Worm (Caenorhabditis elegans) whole organism, late embryonic: Measurements from ENCODE around the gene srh-258.

Experiments used
- F13H6.1 ChIP-seq: sonication (generic microtip); optimal IDR thresholded peaks from 2 replicates; lab custom pipeline; 2016; ENCODE audit warnings: missing genetic modification characterization, missing compliant biosample characterization
- K02D7.2 ChIP-seq: sonication (generic microtip); optimal IDR thresholded peaks from 2 replicates; lab custom pipeline; 2017; ENCODE audit warnings: mild to moderate bottlenecking, missing genetic modification characterization, missing compliant biosample characterization
- K09A11.1 ChIP-seq: sonication (generic microtip); optimal IDR thresholded peaks from 2 replicates; lab custom pipeline; 2017; ENCODE audit warnings: antibody characterized with exemption, mild to moderate bottlenecking, missing genetic modification characterization, missing compliant biosample characterization; ENCODE audit not compliant: insufficient read depth
- Y22D7AL.16 ChIP-seq: sonication (generic microtip); optimal IDR thresholded peaks from 2 replicates; lab custom pipeline; 2016; ENCODE audit warnings: missing genetic modification characterization, missing compliant biosample characterization
- ama-1 ChIP-seq: fragments of 150-350 bp; optimal IDR thresholded peaks from 2 replicates; lab custom pipeline; 2014
- ceh-14 ChIP-seq: sonication (generic microtip); optimal IDR thresholded peaks from 2 replicates; lab custom pipeline; 2016; ENCODE audit warnings: missing genotype, missing genetic modification characterization, missing compliant biosample characterization
- ceh-19 ChIP-seq: fragments of 200-800 bp; sonication (Bioruptor generic); optimal IDR thresholded peaks from 2 replicates; lab custom pipeline; 2018; ENCODE audit warnings: mild to moderate bottlenecking, missing genetic modification characterization, missing compliant biosample characterization
- ceh-2 ChIP-seq: sonication (generic microtip); optimal IDR thresholded peaks from 2 replicates; lab custom pipeline; 2016; ENCODE audit warnings: missing genotype, missing genetic modification characterization, missing compliant biosample characterization
- ceh-22 ChIP-seq: sonication (generic microtip); optimal IDR thresholded peaks from 2 replicates; lab custom pipeline; 2017; ENCODE audit warnings: missing biosample characterization, missing genetic modification characterization
- ceh-24 ChIP-seq: sonication (generic microtip); optimal IDR thresholded peaks from 2 replicates; lab custom pipeline; 2016; ENCODE audit warnings: mild to moderate bottlenecking, missing genetic modification characterization, missing compliant biosample characterization
- ceh-30 ChIP-seq: fragments of 150-350 bp; optimal IDR thresholded peaks from 2 replicates; lab custom pipeline; 2014; ENCODE audit warnings: missing biosample characterization, missing genetic modification characterization
- ceh-31 ChIP-seq: sonication (generic microtip); optimal IDR thresholded peaks from 2 replicates; lab custom pipeline; 2016; ENCODE audit warnings: missing genetic modification characterization, missing compliant biosample characterization
- ceh-45 ChIP-seq: fragments of 200-800 bp; sonication (Bioruptor generic); IDR thresholded peaks from 2 replicates; pipeline ENCODE4 v1.3.6; 2022; ENCODE audit warnings: missing genetic modification reagents, missing genetic modification characterization, missing compliant biosample characterization
- ceh-48 ChIP-seq: sonication (generic microtip); optimal IDR thresholded peaks from 2 replicates; lab custom pipeline; 2016; ENCODE audit warnings: missing genetic modification characterization, inconsistent platforms, missing compliant biosample characterization
- ceh-6 ChIP-seq: fragments of 200-800 bp; sonication (Bioruptor generic); optimal IDR thresholded peaks from 2 replicates; lab custom pipeline; 2018; ENCODE audit warnings: mild to moderate bottlenecking, missing genetic modification characterization, missing compliant biosample characterization
- che-1 ChIP-seq: sonication (generic microtip); optimal IDR thresholded peaks from 2 replicates; lab custom pipeline; 2016; ENCODE audit warnings: mild to moderate bottlenecking, missing genetic modification characterization, missing compliant biosample characterization
- dmd-4 ChIP-seq: sonication (generic microtip); optimal IDR thresholded peaks from 2 replicates; lab custom pipeline; 2016; ENCODE audit warnings: borderline replicate concordance, missing genetic modification characterization, missing compliant biosample characterization
- dve-1 ChIP-seq: sonication (generic microtip); optimal IDR thresholded peaks from 2 replicates; lab custom pipeline; 2017; ENCODE audit warnings: antibody characterized with exemption, mild to moderate bottlenecking, missing genetic modification characterization, missing compliant biosample characterization
- elt-2 ChIP-seq: sonication (generic microtip); optimal IDR thresholded peaks from 2 replicates; lab custom pipeline; 2016; ENCODE audit warnings: missing genetic modification reagents, missing genetic modification characterization, missing compliant biosample characterization
- elt-4 ChIP-seq: sonication (generic microtip); optimal IDR thresholded peaks from 2 replicates; lab custom pipeline; 2016; ENCODE audit warnings: missing genetic modification characterization, missing compliant biosample characterization
- ets-4 ChIP-seq: sonication (generic microtip); optimal IDR thresholded peaks from 2 replicates; lab custom pipeline; 2016; ENCODE audit warnings: missing genetic modification characterization, missing compliant biosample characterization
- eyg-1 ChIP-seq: sonication (generic microtip); optimal IDR thresholded peaks from 2 replicates; lab custom pipeline; 2016; ENCODE audit warnings: missing genotype, missing genetic modification characterization, missing compliant biosample characterization
- fax-1 ChIP-seq: sonication (generic microtip); optimal IDR thresholded peaks from 2 replicates; lab custom pipeline; 2016; ENCODE audit warnings: missing genotype, missing genetic modification characterization, missing compliant biosample characterization
- fkh-10 ChIP-seq: fragments of 150-350 bp; optimal IDR thresholded peaks from 2 replicates; lab custom pipeline; 2014; ENCODE audit warnings: missing biosample characterization, missing genetic modification reagents, missing genetic modification characterization
- gmeb-2 ChIP-seq: sonication (generic microtip); optimal IDR thresholded peaks from 2 replicates; lab custom pipeline; 2016; ENCODE audit warnings: missing genetic modification characterization, inconsistent platforms, missing compliant biosample characterization
- hlh-13 ChIP-seq: fragments of 200-800 bp; sonication (Bioruptor generic); optimal IDR thresholded peaks from 2 replicates; lab custom pipeline; 2018; ENCODE audit warnings: mild to moderate bottlenecking, missing genetic modification characterization, missing compliant biosample characterization
- hlh-8 ChIP-seq: sonication (generic microtip); optimal IDR thresholded peaks from 2 replicates; lab custom pipeline; 2016; ENCODE audit warnings: missing genotype, missing genetic modification characterization, missing compliant biosample characterization
- lim-6 ChIP-seq: sonication (generic microtip); optimal IDR thresholded peaks from 2 replicates; lab custom pipeline; 2016; ENCODE audit warnings: missing genetic modification characterization, missing compliant biosample characterization
- lin-11 ChIP-seq: fragments of 200-800 bp; sonication (Bioruptor generic); optimal IDR thresholded peaks from 2 replicates; lab custom pipeline; 2018; ENCODE audit warnings: mild to moderate bottlenecking, missing genetic modification characterization, missing compliant biosample characterization
- nhr-11 ChIP-seq: fragments of 150-350 bp; optimal IDR thresholded peaks from 2 replicates; lab custom pipeline; 2014; ENCODE audit warnings: missing biosample characterization, missing genetic modification characterization
- nhr-232 ChIP-seq: sonication (generic microtip); optimal IDR thresholded peaks from 2 replicates; lab custom pipeline; 2016; ENCODE audit warnings: missing genetic modification characterization, missing compliant biosample characterization
- odd-2 ChIP-seq: sonication (generic microtip); optimal IDR thresholded peaks from 2 replicates; lab custom pipeline; 2017; ENCODE audit warnings: antibody characterized with exemption, mild to moderate bottlenecking, missing genetic modification characterization, missing compliant biosample characterization
- pag-3 ChIP-seq: sonication (generic microtip); optimal IDR thresholded peaks from 2 replicates; lab custom pipeline; 2016; ENCODE audit warnings: missing compliant biosample characterization, missing genetic modification characterization, borderline replicate concordance
- pax-1 ChIP-seq: fragments of 150-350 bp; optimal IDR thresholded peaks from 2 replicates; lab custom pipeline; 2014; ENCODE audit warnings: missing biosample characterization, missing genetic modification characterization
- pha-2 ChIP-seq: sonication (generic microtip); optimal IDR thresholded peaks from 2 replicates; lab custom pipeline; 2017; ENCODE audit warnings: mild to moderate bottlenecking, missing genetic modification characterization, missing compliant biosample characterization
- pha-4 ChIP-seq: fragments of 150-350 bp; optimal IDR thresholded peaks from 2 replicates; lab custom pipeline; 2018; ENCODE audit warnings: missing biosample characterization, missing genetic modification reagents, missing genetic modification characterization
- pqm-1 ChIP-seq: sonication (generic microtip); optimal IDR thresholded peaks from 2 replicates; lab custom pipeline; 2016; ENCODE audit warnings: missing genetic modification characterization, missing compliant biosample characterization
- ref-2 ChIP-seq: sonication (generic microtip); optimal IDR thresholded peaks from 2 replicates; lab custom pipeline; 2016; ENCODE audit warnings: missing genetic modification characterization, missing compliant biosample characterization
- rnt-1 ChIP-seq: sonication (generic microtip); optimal IDR thresholded peaks from 2 replicates; lab custom pipeline; 2016; ENCODE audit warnings: missing genetic modification characterization, missing compliant biosample characterization
- sdc-2 ChIP-seq: sonication (generic microtip); optimal IDR thresholded peaks from 2 replicates; lab custom pipeline; 2016; ENCODE audit warnings: missing genotype, missing genetic modification characterization, missing compliant biosample characterization
- sox-4 ChIP-seq: sonication (generic microtip); optimal IDR thresholded peaks from 2 replicates; lab custom pipeline; 2017; ENCODE audit warnings: mild to moderate bottlenecking, missing genetic modification characterization, inconsistent platforms, missing compliant biosample characterization
- ttx-3 ChIP-seq: sonication (generic microtip); optimal IDR thresholded peaks from 2 replicates; lab custom pipeline; 2016; ENCODE audit warnings: missing genetic modification reagents, missing genetic modification characterization, missing compliant biosample characterization
- unc-3 ChIP-seq, 2 experiments: fragments of 200-800 bp in 1 of 2; sonication (Bioruptor generic) in 1 of 2; sonication (generic microtip) in 1 of 2; conservative IDR thresholded peaks in 1 of 2; optimal IDR thresholded peaks in 1 of 2; 2 replicates each; pipeline versions ENCODE4 v1.3.6 to Lab custom; 2016 to 2022; ENCODE audit warnings: missing compliant biosample characterization in 2 of 2, missing genetic modification characterization in 2 of 2, missing genetic modification reagents in 1 of 2
- unc-55 ChIP-seq: sonication (generic microtip); optimal IDR thresholded peaks from 2 replicates; lab custom pipeline; 2017; ENCODE audit warnings: missing biosample characterization, missing genetic modification reagents, missing genetic modification characterization
- ztf-16 ChIP-seq: sonication (generic microtip); optimal IDR thresholded peaks from 2 replicates; lab custom pipeline; 2017; ENCODE audit warnings: missing genetic modification characterization, missing compliant biosample characterization

Gene srh-258

DNA sequence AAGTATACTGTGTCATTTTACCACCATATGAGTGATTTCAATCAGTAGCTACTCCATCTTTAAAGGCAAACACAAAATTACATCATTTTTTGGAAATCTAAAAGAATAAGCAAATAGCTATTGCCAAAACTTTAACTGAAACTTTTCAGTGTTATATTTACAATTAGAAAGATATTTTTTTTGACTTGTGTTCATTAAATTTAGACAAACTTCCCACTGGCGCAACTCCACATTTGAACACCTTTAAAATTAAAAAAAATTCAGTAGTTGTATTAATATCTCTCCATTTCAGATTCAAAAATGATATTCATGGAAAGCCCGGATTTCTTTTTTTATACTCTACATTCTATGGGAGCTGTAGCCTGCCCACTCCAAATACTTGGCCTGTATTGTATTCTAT, 8.9 kb downstream of the srh-258 start, which contains the start of gene srh-264:
Gene srh-264 (plus strand): TSS at position 301 of the 400 bp plus-strand sequence.
- TF ChIP-seq K09A11.1 (tag; lab: Kevin White, UChicago) (no peak), rnt-1 (tag; lab: Kevin White, UChicago) (no peak), elt-4 (no peak), ceh-19 (GFP tag; lab: Kevin White, UChicago) (no peak), ttx-3 (tag; lab: Kevin White, UChicago) (no peak), lin-11 (tag; lab: Kevin White, UChicago) (no peak), ets-4 (tag; lab: Kevin White, UChicago) (no peak), F13H6.1 (tag; lab: Kevin White, UChicago) (no peak), ceh-48 (tag; lab: Kevin White, UChicago) (no peak), pqm-1 (tag; lab: Kevin White, UChicago) (no peak), pag-3 (tag; lab: Kevin White, UChicago) (no peak), K02D7.2 (tag; lab: Kevin White, UChicago) (no peak), ceh-14 (tag; lab: Kevin White, UChicago) (no peak), gmeb-2 (tag; lab: Kevin White, UChicago) (no peak), fkh-10 (GFP tag; lab: Kevin White, UChicago) (no peak), che-1 (no peak), ceh-30 (tag; lab: Kevin White, UChicago) (no peak), elt-2 (tag; lab: Kevin White, UChicago) (no peak), pax-1 (tag; lab: Kevin White, UChicago) (no peak)
- TF ChIP-seq, all 69 proteins: peak for 0

DNA sequence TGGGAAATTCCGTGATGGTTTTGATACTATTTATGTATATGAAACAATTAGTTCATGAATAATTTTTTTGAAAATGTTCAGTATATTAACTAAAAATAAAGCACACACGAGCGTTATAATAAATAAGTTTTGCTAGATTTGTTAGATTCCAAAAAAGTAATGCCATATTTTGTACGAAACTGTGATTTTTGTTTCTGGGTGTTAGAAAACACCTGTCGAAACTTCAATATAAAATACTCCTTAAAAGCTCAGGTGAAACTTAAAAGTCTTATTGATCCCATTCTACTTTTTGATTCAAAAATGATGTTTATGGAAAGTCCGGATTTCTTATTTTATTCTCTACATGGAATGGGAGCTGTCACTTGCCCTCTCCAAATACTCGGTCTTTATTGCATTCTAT, 11.0 kb downstream of the srh-258 start, which contains the start of gene srh-265:
Gene srh-265 (plus strand): TSS at position 301 of the 400 bp plus-strand sequence.
- no peak for TF ChIP-seq hlh-8 (tag; lab: Kevin White, UChicago)
- no peak for TF ChIP-seq ztf-16 (tag; lab: Kevin White, UChicago)
- TF ChIP-seq elt-4 = no peak
- TF ChIP-seq Y22D7AL.16 (tag; lab: Kevin White, UChicago) = no peak
- TF ChIP-seq pqm-1 (tag; lab: Kevin White, UChicago) = no peak
- TF ChIP-seq ets-4 (tag; lab: Kevin White, UChicago) = no peak
- TF ChIP-seq dve-1 (tag; lab: Kevin White, UChicago) = no peak
- TF ChIP-seq odd-2 (tag; lab: Kevin White, UChicago) = no peak
- no peak for TF ChIP-seq hlh-13 (GFP tag; lab: Kevin White, UChicago)
- TF ChIP-seq ceh-22 = no peak
- TF ChIP-seq sox-4 = no peak
- no peak for TF ChIP-seq unc-3 (GFP tag; conservative IDR thresholded peaks at IDR 0.05; lab: Robert Waterston, UW)
- TF ChIP-seq unc-3 (tag; optimal IDR thresholded peaks at IDR 0.05; lab: Kevin White, UChicago) = no peak
- TF ChIP-seq ref-2 = no peak
- no peak for TF ChIP-seq ceh-48 (tag; lab: Kevin White, UChicago)
- TF ChIP-seq eyg-1 (tag; lab: Kevin White, UChicago) = no peak
- no peak for TF ChIP-seq K02D7.2 (tag; lab: Kevin White, UChicago)
- no peak for TF ChIP-seq sdc-2 (tag; lab: Kevin White, UChicago)
- no peak for TF ChIP-seq pax-1 (tag; lab: Kevin White, UChicago)
- TF ChIP-seq elt-2 (tag; lab: Kevin White, UChicago) = no peak
- no peak for TF ChIP-seq ceh-19 (GFP tag; lab: Kevin White, UChicago)

ce11 chrV:15417822-15418221, 12.9 kb downstream of the srh-258 start, which contains the start of gene T06E6.10:
TSS of gene T06E6.10 (plus strand) at chrV:15418122.
- no peak for TF ChIP-seq nhr-11 (tag; lab: Kevin White, UChicago)
- no peak for TF ChIP-seq ceh-6
- no peak for TF ChIP-seq eyg-1 (tag; lab: Kevin White, UChicago)
- TF ChIP-seq fax-1 = no peak
- TF ChIP-seq lim-6 (tag; lab: Kevin White, UChicago) = no peak
- no peak for TF ChIP-seq hlh-13 (GFP tag; lab: Kevin White, UChicago)
- TF ChIP-seq ama-1 (lab: Kevin White, UChicago) = no peak
- TF ChIP-seq ceh-45 = no peak
- TF ChIP-seq unc-55 = no peak
- no peak for TF ChIP-seq ceh-2 (tag; lab: Kevin White, UChicago)
- TF ChIP-seq ceh-24 (tag; lab: Kevin White, UChicago) = no peak
- no peak for TF ChIP-seq dmd-4 (tag; lab: Kevin White, UChicago)
- TF ChIP-seq pqm-1 (tag; lab: Kevin White, UChicago) = no peak
- no peak for TF ChIP-seq pha-2 (tag; lab: Kevin White, UChicago)
- TF ChIP-seq nhr-232 (tag; lab: Kevin White, UChicago) = no peak
- TF ChIP-seq odd-2 (tag; lab: Kevin White, UChicago) = no peak
- TF ChIP-seq pha-4 (tag; lab: Kevin White, UChicago) = no peak
- no peak for TF ChIP-seq elt-4
- TF ChIP-seq dve-1 (tag; lab: Kevin White, UChicago) = no peak
- TF ChIP-seq ceh-31 (tag; lab: Kevin White, UChicago) = no peak
